Worm (Caenorhabditis elegans): ENCODE results near the gene K11H12.10.

DNA sequence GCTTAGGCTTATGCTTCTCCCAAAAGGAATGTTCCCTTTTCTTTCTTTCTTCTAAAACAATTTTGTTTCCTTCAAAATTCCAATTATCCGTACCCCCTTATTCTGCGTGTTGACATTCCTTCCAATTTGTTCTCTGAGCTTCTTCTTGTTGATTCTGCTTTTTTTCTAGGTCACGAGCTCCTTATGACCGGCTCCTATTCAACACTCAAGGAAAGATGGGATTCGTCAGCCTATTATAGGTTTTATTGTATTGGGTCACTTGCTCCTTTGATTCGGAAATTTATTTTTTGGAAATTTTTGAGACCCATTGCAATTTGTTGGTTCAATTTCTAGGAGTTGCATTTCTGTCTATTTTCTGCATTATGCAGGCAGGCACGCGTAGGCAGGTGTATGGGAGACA, 36.7 kb upstream of the K11H12.10 start:
- TF ChIP-seq ZK185.1 (tag; optimal IDR thresholded peaks at IDR 0.05; ENCODE audit: poor library complexity, severe bottlenecking), result no peak
- no peak for TF ChIP-seq ama-1 (optimal IDR thresholded peaks at IDR 0.05)
- TF ChIP-seq ama-1 (GFP tag; optimal IDR thresholded peaks at IDR 0.05), result no peak
- no peak for TF ChIP-seq lsy-27 (tag; optimal IDR thresholded peaks at IDR 0.05; ENCODE audit: borderline replicate concordance, insufficient read depth)
